Worm (Caenorhabditis elegans) whole organism, L1 larva: ENCODE measurements around the gene bca-1.

Source experiments
- C04F5.9 ChIP-seq: sonication (generic microtip); optimal IDR thresholded peaks from 2 replicates; lab custom pipeline; 2016; ENCODE audit warnings: missing genetic modification characterization, missing compliant biosample characterization
- C16A3.4 ChIP-seq: fragments of 150-350 bp; optimal IDR thresholded peaks from 2 replicates; lab custom pipeline; 2014; ENCODE audit warnings: missing biosample characterization, missing genetic modification characterization
- C34B4.2 ChIP-seq: sonication (generic microtip); optimal IDR thresholded peaks from 2 replicates; lab custom pipeline; 2017; ENCODE audit warnings: mild to moderate bottlenecking, missing genetic modification characterization, missing compliant biosample characterization
- F16B12.6 ChIP-seq: fragments of 150-350 bp; optimal IDR thresholded peaks from 2 replicates; lab custom pipeline; 2014; ENCODE audit warnings: missing biosample characterization, missing genetic modification characterization
- Y116A8C.19 ChIP-seq: sonication (generic microtip); optimal IDR thresholded peaks from 2 replicates; lab custom pipeline; 2016; ENCODE audit warnings: missing compliant biosample characterization, missing genetic modification characterization, borderline replicate concordance
- aha-1 ChIP-seq: fragments of 150-350 bp; optimal IDR thresholded peaks from 2 replicates; lab custom pipeline; 2014; ENCODE audit warnings: missing biosample characterization, missing genetic modification characterization
- ama-1 ChIP-seq: fragments of 150-350 bp; optimal IDR thresholded peaks from 2 replicates; lab custom pipeline; 2014
- ceh-63 ChIP-seq: fragments of 200-800 bp; sonication (Bioruptor generic); optimal IDR thresholded peaks from 2 replicates; lab custom pipeline; 2018; ENCODE audit warnings: mild to moderate bottlenecking, missing genetic modification characterization, missing compliant biosample characterization
- ceh-8 ChIP-seq: fragments of 200-800 bp; sonication (Bioruptor generic); optimal IDR thresholded peaks from 2 replicates; lab custom pipeline; 2018; ENCODE audit warnings: mild to moderate bottlenecking, missing genetic modification characterization, moderate library complexity, missing compliant biosample characterization
- ceh-82 ChIP-seq, 3 experiments: fragments of 150-350 bp in 1 of 3; sonication (generic microtip) in 2 of 3; optimal IDR thresholded peaks; 2 replicates each; lab custom pipeline; 2014 to 2017; ENCODE audit warnings: missing biosample characterization in 3 of 3, missing genetic modification characterization in 3 of 3
- ceh-88 ChIP-seq: fragments of 200-800 bp; sonication (Bioruptor generic); IDR thresholded peaks from 2 replicates; pipeline ENCODE4 v1.3.6; 2022; ENCODE audit warnings: missing genetic modification characterization, missing compliant biosample characterization
- ceh-90 ChIP-seq: sonication (generic microtip); optimal IDR thresholded peaks from 2 replicates; lab custom pipeline; 2016; ENCODE audit warnings: missing genetic modification characterization, missing compliant biosample characterization
- ces-1 ChIP-seq: fragments of 150-350 bp; optimal IDR thresholded peaks from 2 replicates; lab custom pipeline; 2014; ENCODE audit warnings: missing biosample characterization, missing genetic modification reagents, missing genetic modification characterization
- egl-27 ChIP-seq, 2 experiments: fragments of 150-350 bp in 1 of 2; sonication (generic microtip); optimal IDR thresholded peaks; 3 replicates each; lab custom pipeline; 2017 to 2018; ENCODE audit warnings: missing biosample characterization in 2 of 2, missing genetic modification characterization in 2 of 2, missing genetic modification reagents in 2 of 2
- elt-3 ChIP-seq, 6 experiments: fragments of 150-350 bp in 1 of 6; sonication (generic microtip); optimal IDR thresholded peaks; 2 replicates each; lab custom pipeline; 2017 to 2018; ENCODE audit warnings: missing biosample characterization in 6 of 6, missing genetic modification characterization in 6 of 6, inconsistent platforms in 1 of 6
- ets-5 ChIP-seq: fragments of 200-800 bp; sonication (Bioruptor generic); IDR thresholded peaks from 2 replicates; pipeline ENCODE4 v1.3.6; 2022; ENCODE audit warnings: missing genetic modification characterization, missing compliant biosample characterization
- fkh-10 ChIP-seq: sonication (generic microtip); optimal IDR thresholded peaks from 2 replicates; lab custom pipeline; 2017; ENCODE audit warnings: missing biosample characterization, missing genetic modification reagents, missing genetic modification characterization
- fkh-4 ChIP-seq: sonication (generic microtip); optimal IDR thresholded peaks from 2 replicates; lab custom pipeline; 2016; ENCODE audit warnings: missing compliant biosample characterization, missing genetic modification characterization, borderline replicate concordance
- fos-1 ChIP-seq: fragments of 150-350 bp; optimal IDR thresholded peaks from 2 replicates; lab custom pipeline; 2014; ENCODE audit warnings: missing biosample characterization, missing genetic modification characterization
- grh-1 ChIP-seq: fragments of 200-800 bp; sonication (Bioruptor generic); IDR thresholded peaks from 2 replicates; pipeline ENCODE4 v1.3.6; 2022; ENCODE audit warnings: missing genetic modification reagents, missing genetic modification characterization, missing compliant biosample characterization
- hlh-4 ChIP-seq: sonication (generic microtip); optimal IDR thresholded peaks from 2 replicates; lab custom pipeline; 2016; ENCODE audit warnings: mild to moderate bottlenecking, missing genetic modification characterization, missing compliant biosample characterization
- hpl-2 ChIP-seq: fragments of 150-350 bp; optimal IDR thresholded peaks from 2 replicates; lab custom pipeline; 2014; ENCODE audit warnings: missing biosample characterization, missing genetic modification reagents, missing genetic modification characterization
- jun-1 ChIP-seq: fragments of 150-350 bp; optimal IDR thresholded peaks from 2 replicates; lab custom pipeline; 2014; ENCODE audit warnings: missing biosample characterization, missing genetic modification reagents, missing genetic modification characterization
- lin-14 ChIP-seq: fragments of 200-800 bp; sonication (Bioruptor generic); optimal IDR thresholded peaks from 2 replicates; lab custom pipeline; 2018; ENCODE audit warnings: mild to moderate bottlenecking, missing genetic modification characterization, moderate library complexity, missing compliant biosample characterization
- lin-35 ChIP-seq, 2 experiments: fragments of 150-350 bp; optimal IDR thresholded peaks; 2 replicates each; lab custom pipeline; 2014; ENCODE audit warnings: missing biosample characterization in 2 of 2, missing genetic modification characterization in 2 of 2, missing genetic modification reagents in 2 of 2
- lin-39 ChIP-seq: fragments of 150-350 bp; optimal IDR thresholded peaks from 2 replicates; lab custom pipeline; 2014; ENCODE audit warnings: missing biosample characterization, missing genetic modification reagents, missing genetic modification characterization
- lir-3 ChIP-seq: sonication (generic microtip); optimal IDR thresholded peaks from 2 replicates; lab custom pipeline; 2016; ENCODE audit warnings: mild to moderate bottlenecking, missing genetic modification characterization, moderate library complexity, missing compliant biosample characterization; ENCODE audit not compliant: poor library complexity
- lsy-2 ChIP-seq, 2 experiments: fragments of 150-350 bp; optimal IDR thresholded peaks; 2 replicates each; lab custom pipeline; 2014; ENCODE audit warnings: missing biosample characterization in 2 of 2, missing genetic modification characterization in 2 of 2
- mdl-1 ChIP-seq, 2 experiments: fragments of 150-350 bp; optimal IDR thresholded peaks; 2 replicates each; lab custom pipeline; 2014 to 2017; ENCODE audit warnings: missing biosample characterization in 2 of 2, missing genetic modification characterization in 2 of 2, inconsistent platforms in 1 of 2
- mef-2 ChIP-seq: fragments of 150-350 bp; optimal IDR thresholded peaks from 2 replicates; lab custom pipeline; 2014; ENCODE audit warnings: missing biosample characterization, missing genetic modification characterization
- mep-1 ChIP-seq: fragments of 150-350 bp; optimal IDR thresholded peaks from 2 replicates; lab custom pipeline; 2014; ENCODE audit warnings: missing biosample characterization, missing genetic modification characterization
- nhr-19 ChIP-seq: fragments of 200-800 bp; sonication (Bioruptor generic); conservative IDR thresholded peaks from 2 replicates; pipeline ENCODE4 v1.3.6; 2022; ENCODE audit warnings: missing genetic modification characterization, missing compliant biosample characterization
- nhr-20 ChIP-seq: sonication (generic microtip); optimal IDR thresholded peaks from 2 replicates; lab custom pipeline; 2016; ENCODE audit warnings: mild to moderate bottlenecking, missing genetic modification characterization, missing compliant biosample characterization
- nhr-28 ChIP-seq: fragments of 150-350 bp; optimal IDR thresholded peaks from 2 replicates; lab custom pipeline; 2014; ENCODE audit warnings: missing biosample characterization, missing genetic modification characterization
- nhr-47 ChIP-seq: sonication (generic microtip); optimal IDR thresholded peaks from 2 replicates; lab custom pipeline; 2016; ENCODE audit warnings: mild to moderate bottlenecking, missing genetic modification characterization, moderate library complexity, missing compliant biosample characterization
- nhr-71 ChIP-seq: sonication (generic microtip); optimal IDR thresholded peaks from 2 replicates; lab custom pipeline; 2016; ENCODE audit warnings: mild to moderate bottlenecking, missing genetic modification characterization, moderate library complexity, missing compliant biosample characterization
- nhr-76 ChIP-seq: sonication (generic microtip); optimal IDR thresholded peaks from 2 replicates; lab custom pipeline; 2017; ENCODE audit warnings: missing biosample characterization, missing genetic modification characterization
- nhr-84 ChIP-seq: sonication (generic microtip); optimal IDR thresholded peaks from 2 replicates; lab custom pipeline; 2017; ENCODE audit warnings: missing biosample characterization, missing genetic modification characterization
- nhr-85 ChIP-seq: sonication (generic microtip); peaks from one replicate; lab custom pipeline; 2016; ENCODE audit warnings: missing genetic modification characterization, inconsistent platforms, missing compliant biosample characterization
- nhr-90 ChIP-seq: sonication (generic microtip); optimal IDR thresholded peaks from 2 replicates; lab custom pipeline; 2016; ENCODE audit warnings: mild to moderate bottlenecking, missing genetic modification characterization, missing compliant biosample characterization; ENCODE audit not compliant: poor library complexity
- rnt-1 ChIP-seq: sonication (generic microtip); optimal IDR thresholded peaks from 2 replicates; lab custom pipeline; 2016; ENCODE audit warnings: mild to moderate bottlenecking, missing genetic modification characterization, moderate library complexity, missing compliant biosample characterization
- snu-23 ChIP-seq: sonication (generic microtip); optimal IDR thresholded peaks from 2 replicates; lab custom pipeline; 2016; ENCODE audit warnings: missing genetic modification characterization, missing compliant biosample characterization
- swsn-7 ChIP-seq: sonication (generic microtip); optimal IDR thresholded peaks from 2 replicates; lab custom pipeline; 2016; ENCODE audit warnings: missing genetic modification characterization, missing compliant biosample characterization
- tbx-2 ChIP-seq: sonication (generic microtip); optimal IDR thresholded peaks from 2 replicates; lab custom pipeline; 2016; ENCODE audit warnings: missing genetic modification characterization, missing compliant biosample characterization
- unc-130 ChIP-seq: fragments of 150-350 bp; optimal IDR thresholded peaks from 2 replicates; lab custom pipeline; 2017; ENCODE audit warnings: missing biosample characterization, missing genetic modification characterization, inconsistent platforms
- unc-30 ChIP-seq: sonication (generic microtip); optimal IDR thresholded peaks from 2 replicates; lab custom pipeline; 2017; ENCODE audit warnings: missing biosample characterization, missing genetic modification characterization
- unc-62 ChIP-seq: fragments of 150-350 bp; optimal IDR thresholded peaks from 2 replicates; lab custom pipeline; 2014; ENCODE audit warnings: missing biosample characterization, missing genetic modification reagents, missing genetic modification characterization
- unc-98 ChIP-seq: fragments of 200-800 bp; sonication (Bioruptor generic); IDR thresholded peaks from 2 replicates; pipeline ENCODE4 v1.3.6; 2022; ENCODE audit warnings: missing genetic modification characterization, missing compliant biosample characterization
- vab-15 ChIP-seq: sonication (generic microtip); optimal IDR thresholded peaks from 2 replicates; lab custom pipeline; 2017; ENCODE audit warnings: missing genotype, mild to moderate bottlenecking, missing genetic modification characterization, missing compliant biosample characterization
- ztf-4 ChIP-seq: fragments of 150-350 bp; optimal IDR thresholded peaks from 2 replicates; lab custom pipeline; 2014; ENCODE audit warnings: missing biosample characterization, missing genetic modification characterization

Gene bca-1

DNA sequence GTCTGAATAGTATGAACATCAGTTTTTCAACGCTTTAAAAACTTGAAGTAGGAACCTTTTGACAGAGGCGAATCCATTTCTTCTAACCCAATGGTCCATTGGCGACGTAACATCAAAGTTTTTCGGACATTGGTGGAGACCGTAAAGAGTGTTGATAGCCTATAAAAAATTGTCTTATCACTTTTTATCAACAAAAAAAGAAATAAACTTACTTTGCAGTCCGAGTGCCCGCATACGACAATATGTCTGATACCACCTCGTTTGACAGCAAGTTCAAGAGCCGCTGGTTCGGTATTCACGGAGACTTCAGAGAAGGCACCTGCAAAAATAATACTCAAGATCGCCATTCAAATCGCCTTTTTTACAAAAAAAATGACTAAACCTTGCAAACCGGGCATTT lies 1.2 kb downstream of the bca-1 start:
- TF ChIP-seq unc-130 (tag; lab: Kevin White, UChicago) (no peak), hlh-4 (no peak), mef-2 (tag; lab: Kevin White, UChicago) (no peak), mdl-1 (tag; optimal IDR thresholded peaks at IDR 0.05; lab: Kevin White, UChicago) (no peak), C04F5.9 (no peak), ceh-63 (GFP tag; lab: Kevin White, UChicago) (no peak), egl-27 (tag; optimal IDR thresholded peaks at IDR 0.05; lab: Kevin White, UChicago) (no peak), fkh-4 (tag; lab: Kevin White, UChicago) (no peak), ceh-8 (no peak), ces-1 (no peak), F16B12.6 (tag; lab: Kevin White, UChicago) (no peak)

ce11 chrX:6202809-6203208 lies 1.7 kb downstream of the bca-1 start:
- TF ChIP-seq rnt-1 (tag; lab: Kevin White, UChicago) (peak; percentile 56), fkh-10 (GFP tag; lab: Kevin White, UChicago) (no peak), nhr-20 (tag; lab: Kevin White, UChicago) (peak; percentile 11), ets-5 (GFP tag; lab: Robert Waterston, UW) (no peak), vab-15 (no peak), nhr-71 (tag; lab: Kevin White, UChicago) (peak; percentile 75), ceh-88 (GFP tag; lab: Robert Waterston, UW) (no peak), ceh-90 (tag; lab: Kevin White, UChicago) (no peak), swsn-7 (tag; lab: Kevin White, UChicago) (peak; percentile 13), lin-14 (GFP tag; lab: Kevin White, UChicago) (peak; percentile 28), nhr-28 (tag; lab: Kevin White, UChicago) (no peak), lin-39 (tag; lab: Kevin White, UChicago) (no peak), nhr-19 (peak; percentile 55), mep-1 (tag; lab: Kevin White, UChicago) (peak; percentile 0), hpl-2 (no peak), lsy-2 (tag; optimal IDR thresholded peaks at IDR 0.05; lab: Kevin White, UChicago) (peak in 1 of 2 experiments; percentile 29), unc-98 (GFP tag; lab: Robert Waterston, UW) (no peak), aha-1 (tag; lab: Kevin White, UChicago) (no peak), snu-23 (GFP tag; lab: Kevin White, UChicago) (peak; percentile 49), jun-1 (tag; lab: Kevin White, UChicago) (no peak), fkh-4 (tag; lab: Kevin White, UChicago) (no peak), fos-1 (tag; lab: Kevin White, UChicago) (no peak), nhr-76 (tag; lab: Kevin White, UChicago) (no peak), ztf-4 (peak; percentile 25), C34B4.2 (tag; lab: Kevin White, UChicago) (no peak), lir-3 (tag; lab: Kevin White, UChicago) (no peak), unc-62 (GFP tag; lab: Kevin White, UChicago) (no peak), ceh-82 (tag; optimal IDR thresholded peaks at IDR 0.05; lab: Kevin White, UChicago) (no peak), Y116A8C.19 (tag; lab: Kevin White, UChicago) (no peak)
- TF ChIP-seq, all 84 proteins: peak for 10

DNA sequence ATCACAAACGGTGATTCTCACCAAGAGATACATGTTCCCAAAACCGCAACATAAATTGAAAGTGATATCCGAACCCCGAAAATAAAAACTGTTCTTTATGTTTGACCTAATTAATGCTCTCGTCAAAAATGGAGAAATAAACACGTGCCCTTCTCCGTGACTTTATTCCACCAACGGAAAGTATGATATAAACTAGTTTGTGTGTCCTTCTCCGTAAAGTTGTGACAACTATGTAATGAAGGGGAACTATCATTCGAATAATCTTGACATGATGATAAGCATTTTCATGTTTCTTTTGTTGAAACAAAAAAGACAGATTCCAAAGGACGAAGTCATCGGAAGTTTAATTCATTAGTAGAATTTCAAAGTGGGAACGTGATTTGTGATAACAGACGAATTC lies 3.0 kb downstream of the bca-1 start:
- peak; percentile 45 for TF ChIP-seq nhr-20 (tag; lab: Kevin White, UChicago)
- TF ChIP-seq rnt-1 (tag; lab: Kevin White, UChicago), result peak; percentile 9
- no peak for TF ChIP-seq fos-1 (tag; lab: Kevin White, UChicago)
- 0 out of 2 replicates have a peak, but pooled peaks have one; percentile 20 for TF ChIP-seq grh-1
- peak; percentile 17 for TF ChIP-seq tbx-2 (tag; lab: Kevin White, UChicago)
- TF ChIP-seq nhr-19, result peak; percentile 26
- no peak for TF ChIP-seq jun-1 (tag; lab: Kevin White, UChicago)
- peak; percentile 12 for TF ChIP-seq C16A3.4 (tag; lab: Kevin White, UChicago)
- TF ChIP-seq nhr-85, result peak; percentile 13
- TF ChIP-seq nhr-84 (tag; lab: Kevin White, UChicago), result no peak
- TF ChIP-seq lin-35 (GFP tag; optimal IDR thresholded peaks at IDR 0.05; lab: Kevin White, UChicago), result peak in 1 of 2 experiments; percentile 58
- no peak for TF ChIP-seq unc-130 (tag; lab: Kevin White, UChicago)
- TF ChIP-seq unc-30 (tag; lab: Kevin White, UChicago), result no peak
- peak; percentile 46 for TF ChIP-seq lin-14 (GFP tag; lab: Kevin White, UChicago)
- peak; percentile 57 for TF ChIP-seq snu-23 (GFP tag; lab: Kevin White, UChicago)
- peak; percentile 32 for TF ChIP-seq nhr-90 (tag; lab: Kevin White, UChicago)
- peak in 2 of 6 experiments; percentile 59 to 87 for TF ChIP-seq elt-3 (tag; optimal IDR thresholded peaks at IDR 0.05; lab: Kevin White, UChicago)
- TF ChIP-seq mep-1 (tag; lab: Kevin White, UChicago), result peak; percentile 17
- TF ChIP-seq ztf-4, result peak; percentile 30
- no peak for TF ChIP-seq ama-1 (lab: Kevin White, UChicago)
- TF ChIP-seq nhr-47 (tag; lab: Kevin White, UChicago), result peak; percentile 36
